Fruit fly (Drosophila melanogaster) whole organism, wandering third instar larva: ENCODE measurements around the gene CG5376.

Experiments
- Abd-B ChIP-seq: fragments of >200 bp; optimal IDR thresholded peaks from 2 replicates; lab custom pipeline; 2017; ENCODE audit warnings: missing biosample characterization, missing genetic modification characterization
- CG32264 ChIP-seq: fragments of 200-800 bp; sonication (Bioruptor generic); optimal IDR thresholded peaks from 2 replicates; lab custom pipeline; 2016; ENCODE audit warnings: missing biosample characterization, missing genetic modification characterization
- CG9705 ChIP-seq: fragments of 200-800 bp; sonication (Bioruptor generic); optimal IDR thresholded peaks from 2 replicates; lab custom pipeline; 2018; ENCODE audit warnings: missing biosample characterization, mild to moderate bottlenecking, missing genetic modification characterization
- CrebA ChIP-seq: fragments of 200-800 bp; sonication (Bioruptor generic); optimal IDR thresholded peaks from 2 replicates; lab custom pipeline; 2016; ENCODE audit warnings: missing biosample characterization, mild to moderate bottlenecking, missing genetic modification characterization, borderline replicate concordance
- Dfd ChIP-seq: fragments of >200 bp; optimal IDR thresholded peaks from 2 replicates; lab custom pipeline; 2017; ENCODE audit warnings: missing biosample characterization, missing genetic modification characterization
- Dif ChIP-seq: fragments of 200-275, 200-300 bp; sonication (Bioruptor generic); optimal IDR thresholded peaks from 2 replicates; lab custom pipeline; 2018; ENCODE audit warnings: missing biosample characterization, missing genetic modification characterization; ENCODE audit not compliant: partially characterized antibody
- GATAd ChIP-seq: sonication (Bioruptor generic); optimal IDR thresholded peaks from 2 replicates; lab custom pipeline; 2016; ENCODE audit warnings: missing biosample characterization, missing genetic modification characterization
- HLH106 ChIP-seq: fragments of 200-800 bp; optimal IDR thresholded peaks from 3 replicates; lab custom pipeline; 2019; ENCODE audit warnings: missing biosample characterization, mild to moderate bottlenecking, missing genetic modification characterization, moderate library complexity
- Hnf4 ChIP-seq: fragments of 200-800 bp; sonication (Bioruptor generic); optimal IDR thresholded peaks from 2 replicates; lab custom pipeline; 2016; ENCODE audit warnings: missing biosample characterization, mild to moderate bottlenecking, missing genetic modification characterization
- Hr78 ChIP-seq: fragments of >200 bp; optimal IDR thresholded peaks from 2 replicates; lab custom pipeline; 2017; ENCODE audit warnings: missing biosample characterization, missing genetic modification characterization
- Hr83 ChIP-seq: fragments of 200-300 bp; sonication (Bioruptor generic); optimal IDR thresholded peaks from 2 replicates; lab custom pipeline; 2016; ENCODE audit warnings: missing biosample characterization, mild to moderate bottlenecking, missing genetic modification characterization, moderate library complexity; ENCODE audit not compliant: poor library complexity, severe bottlenecking
- Jra ChIP-seq: sonication (Bioruptor generic); optimal IDR thresholded peaks from 2 replicates; lab custom pipeline; 2016; ENCODE audit warnings: missing biosample characterization, missing genetic modification characterization
- Mio ChIP-seq: sonication (Bioruptor generic); optimal IDR thresholded peaks from 2 replicates; lab custom pipeline; 2016; ENCODE audit warnings: missing biosample characterization, missing genetic modification characterization
- Myc ChIP-seq: fragments of >200 bp; optimal IDR thresholded peaks from 2 replicates; lab custom pipeline; 2017
- N ChIP-seq: fragments of >200 bp; optimal IDR thresholded peaks from 2 replicates; lab custom pipeline; 2018; ENCODE audit warnings: missing biosample characterization, missing external identifiers, missing genetic modification characterization
- OdsH ChIP-seq: fragments of 200-800 bp; sonication (Bioruptor generic); optimal IDR thresholded peaks from 2 replicates; lab custom pipeline; 2016; ENCODE audit warnings: missing biosample characterization, mild to moderate bottlenecking, missing genetic modification characterization
- Rel ChIP-seq, 2 experiments: fragments of 200-800 bp; sonication (Bioruptor generic) in 1 of 2; optimal IDR thresholded peaks; 2 replicates in 1 of 2; 3 replicates in 1 of 2; lab custom pipeline; 2016 to 2019; ENCODE audit warnings: mild to moderate bottlenecking in 2 of 2, missing biosample characterization in 2 of 2, missing genetic modification characterization in 2 of 2, moderate library complexity in 1 of 2
- Sp1 ChIP-seq: fragments of 200-800 bp; sonication (Bioruptor generic); optimal IDR thresholded peaks from 3 replicates; lab custom pipeline; 2019; ENCODE audit warnings: missing biosample characterization, mild to moderate bottlenecking, missing genetic modification characterization, moderate library complexity
- Vsx2 ChIP-seq: fragments of 200-300, 225-300 bp; sonication (Bioruptor generic); optimal IDR thresholded peaks from 2 replicates; lab custom pipeline; 2018; ENCODE audit warnings: missing biosample characterization, missing genetic modification characterization; ENCODE audit not compliant: partially characterized antibody
- br ChIP-seq: fragments of 200-800 bp; sonication (Bioruptor generic); optimal IDR thresholded peaks from 2 replicates; lab custom pipeline; 2016; ENCODE audit warnings: missing biosample characterization, missing genetic modification characterization
- brk ChIP-seq: fragments of 200-800 bp; sonication (Bioruptor generic); optimal IDR thresholded peaks from 2 replicates; lab custom pipeline; 2016; ENCODE audit warnings: missing biosample characterization, mild to moderate bottlenecking, missing genetic modification characterization
- dl ChIP-seq, 2 experiments: fragments of 175-275, 200-275 bp in 1 of 2; fragments of 200-275 bp in 1 of 2; sonication (Bioruptor generic); optimal IDR thresholded peaks; lab custom pipeline; 2018; ENCODE audit warnings: mild to moderate bottlenecking in 2 of 2, missing biosample characterization in 2 of 2, missing genetic modification characterization in 2 of 2, moderate library complexity in 2 of 2; ENCODE audit not compliant: partially characterized antibody in 2 of 2, insufficient read depth in 1 of 2
- dmrt93B ChIP-seq: fragments of 200-800 bp; sonication (Bioruptor generic); optimal IDR thresholded peaks from 2 replicates; lab custom pipeline; 2018; ENCODE audit warnings: missing biosample characterization, mild to moderate bottlenecking, missing genetic modification characterization
- dsf ChIP-seq: sonication (Bioruptor generic); optimal IDR thresholded peaks from 2 replicates; lab custom pipeline; 2016; ENCODE audit warnings: missing biosample characterization, missing genetic modification characterization, borderline replicate concordance
- ey ChIP-seq: fragments of 200-800 bp; sonication (Bioruptor generic); optimal IDR thresholded peaks from 2 replicates; lab custom pipeline; 2016; ENCODE audit warnings: missing biosample characterization, missing genetic modification characterization
- foxo ChIP-seq, 2 experiments: fragments of 200-800 bp; sonication (Bioruptor generic); optimal IDR thresholded peaks; 2 replicates in 1 of 2; 3 replicates in 1 of 2; lab custom pipeline; 2016 to 2017; ENCODE audit warnings: missing biosample characterization in 2 of 2, missing genetic modification characterization in 2 of 2
- fru ChIP-seq: fragments of 200-800 bp; sonication (Bioruptor generic); optimal IDR thresholded peaks from 3 replicates; lab custom pipeline; 2016; ENCODE audit warnings: missing biosample characterization, mild to moderate bottlenecking, missing genetic modification characterization
- h ChIP-seq: fragments of 200-800 bp; sonication (Bioruptor generic); optimal IDR thresholded peaks from 3 replicates; lab custom pipeline; 2016; ENCODE audit warnings: missing biosample characterization, mild to moderate bottlenecking, missing genetic modification characterization
- jim ChIP-seq: fragments of 175-275, 200-325 bp; sonication (Bioruptor generic); optimal IDR thresholded peaks from 2 replicates; lab custom pipeline; 2016; ENCODE audit warnings: missing biosample characterization, mild to moderate bottlenecking, missing genetic modification characterization
- lola ChIP-seq: fragments of >200 bp; optimal IDR thresholded peaks from 2 replicates; lab custom pipeline; 2017; ENCODE audit warnings: missing biosample characterization, missing genetic modification characterization
- pan ChIP-seq: fragments of >200 bp; optimal IDR thresholded peaks from 2 replicates; lab custom pipeline; 2017
- psq ChIP-seq: fragments of 200-800 bp; sonication (Bioruptor generic); optimal IDR thresholded peaks from 3 replicates; lab custom pipeline; 2017; ENCODE audit warnings: missing biosample characterization, mild to moderate bottlenecking, missing genetic modification characterization, moderate library complexity
- rgr ChIP-seq: fragments of 200-800 bp; sonication (Bioruptor generic); optimal IDR thresholded peaks from 3 replicates; lab custom pipeline; 2016; ENCODE audit warnings: missing biosample characterization, mild to moderate bottlenecking, missing genetic modification characterization
- sage ChIP-seq: fragments of 200-800 bp; sonication (Bioruptor generic); optimal IDR thresholded peaks from 2 replicates; lab custom pipeline; 2016; ENCODE audit warnings: missing biosample characterization, mild to moderate bottlenecking, missing genetic modification characterization
- sv ChIP-seq: fragments of 200-800 bp; sonication (Bioruptor generic); optimal IDR thresholded peaks from 3 replicates; lab custom pipeline; 2016; ENCODE audit warnings: missing biosample characterization, missing genetic modification characterization
- tai ChIP-seq: sonication (Bioruptor generic); optimal IDR thresholded peaks from 2 replicates; lab custom pipeline; 2016; ENCODE audit warnings: missing biosample characterization, missing genetic modification characterization
- usp ChIP-seq: fragments of >200 bp; optimal IDR thresholded peaks from 2 replicates; lab custom pipeline; 2017; ENCODE audit warnings: missing biosample characterization, missing genetic modification characterization
- woc ChIP-seq: sonication (Bioruptor generic); optimal IDR thresholded peaks from 2 replicates; lab custom pipeline; 2016; ENCODE audit warnings: missing biosample characterization, mild to moderate bottlenecking, missing genetic modification characterization

The CG5376 gene

dm6 chr3R:22454397-22455334, 34.1 kb downstream of the CG5376 start:
- TF ChIP-seq Jra, result no peak
- no peak for TF ChIP-seq Vsx2 (GFP tag; lab: Kevin White, UChicago)
- TF ChIP-seq CG32264 (GFP tag; lab: Kevin White, UChicago), result no peak
- TF ChIP-seq Rel (GFP tag; optimal IDR thresholded peaks at IDR 0.05; lab: Kevin White, UChicago), result no peak
- no peak for TF ChIP-seq Rel (tag; optimal IDR thresholded peaks at IDR 0.05; lab: Kevin White, UChicago)

- TF ChIP-seq GATAd (GFP tag; lab: Kevin White, UChicago) (no peak), HLH106 (tag; lab: Kevin White, UChicago) (no peak), CrebA (GFP tag; lab: Kevin White, UChicago) (no peak), dmrt93B (GFP tag; lab: Kevin White, UChicago) (no peak), Jra (no peak), psq (no peak), N (GFP tag; lab: Kevin White, UChicago) (no peak), CG9705 (no peak), Dif (GFP tag; lab: Kevin White, UChicago) (no peak), Dfd (GFP tag; lab: Kevin White, UChicago) (no peak), tai (no peak), dl (GFP tag; optimal IDR thresholded peaks at IDR 0.05; lab: Kevin White, UChicago; ENCODE audit: insufficient read depth in 1 of 2, partially characterized antibody in 2 of 2) (no peak), sage (GFP tag; lab: Kevin White, UChicago) (no peak), Sp1 (GFP tag; lab: Kevin White, UChicago) (no peak), Mio (no peak), Hnf4 (GFP tag; lab: Kevin White, UChicago) (no peak), Hr78 (GFP tag; lab: Kevin White, UChicago) (no peak), usp (GFP tag; lab: Kevin White, UChicago) (no peak), ey (GFP tag; lab: Kevin White, UChicago) (no peak), rgr (GFP tag; lab: Kevin White, UChicago) (no peak)
Measured at dm6 chr3R:22449871-22450424, 38.8 kb downstream of the CG5376 start.

- TF ChIP-seq Vsx2 (GFP tag; lab: Kevin White, UChicago), result no peak
- no peak for TF ChIP-seq Mio
- TF ChIP-seq br (GFP tag; lab: Kevin White, UChicago), result no peak
- no peak for TF ChIP-seq N (GFP tag; lab: Kevin White, UChicago)
- peak; percentile 8 for TF ChIP-seq Sp1 (GFP tag; lab: Kevin White, UChicago)
- TF ChIP-seq tai, result no peak
- no peak for TF ChIP-seq dmrt93B (GFP tag; lab: Kevin White, UChicago)
- no peak for TF ChIP-seq CG32264 (GFP tag; lab: Kevin White, UChicago)
- TF ChIP-seq HLH106 (tag; lab: Kevin White, UChicago), result no peak
- no peak for TF ChIP-seq Hr78 (GFP tag; lab: Kevin White, UChicago)
- no peak for TF ChIP-seq OdsH (GFP tag; lab: Kevin White, UChicago)
- peak; percentile 36 for TF ChIP-seq Dif (GFP tag; lab: Kevin White, UChicago)
- no peak for TF ChIP-seq Abd-B (GFP tag; lab: Kevin White, UChicago)
- TF ChIP-seq GATAd (GFP tag; lab: Kevin White, UChicago), result no peak
- TF ChIP-seq brk (GFP tag; lab: Kevin White, UChicago), result no peak
- no peak for TF ChIP-seq fru (GFP tag; lab: Kevin White, UChicago)
- TF ChIP-seq Hr83 (GFP tag; lab: Kevin White, UChicago), result peak; percentile 80
- no peak for TF ChIP-seq Myc (lab: Kevin White, UChicago)
- no peak for TF ChIP-seq usp (GFP tag; lab: Kevin White, UChicago)
- TF ChIP-seq psq, result peak; percentile 88
- TF ChIP-seq woc (GFP tag; lab: Kevin White, UChicago), result peak; percentile 46
- no peak for TF ChIP-seq dsf
- no peak for TF ChIP-seq dl (GFP tag; optimal IDR thresholded peaks at IDR 0.05; lab: Kevin White, UChicago; ENCODE audit: insufficient read depth in 1 of 2, partially characterized antibody in 2 of 2)
- no peak for TF ChIP-seq Dfd (GFP tag; lab: Kevin White, UChicago)
- no peak for TF ChIP-seq Jra
- no peak for TF ChIP-seq lola (GFP tag; lab: Kevin White, UChicago)
- TF ChIP-seq sv, result no peak
- TF ChIP-seq CG9705, result no peak
- TF ChIP-seq ey (GFP tag; lab: Kevin White, UChicago), result no peak
- no peak for TF ChIP-seq CrebA (GFP tag; lab: Kevin White, UChicago)
- TF ChIP-seq jim (GFP tag; lab: Kevin White, UChicago), result no peak
- no peak for TF ChIP-seq Hnf4 (GFP tag; lab: Kevin White, UChicago)
- TF ChIP-seq sage (GFP tag; lab: Kevin White, UChicago), result no peak
- TF ChIP-seq rgr (GFP tag; lab: Kevin White, UChicago), result peak; percentile 8
- TF ChIP-seq Rel (GFP tag; optimal IDR thresholded peaks at IDR 0.05; lab: Kevin White, UChicago), result no peak
- peak; percentile 67 for TF ChIP-seq Rel (tag; optimal IDR thresholded peaks at IDR 0.05; lab: Kevin White, UChicago)
- no peak for TF ChIP-seq foxo (GFP tag; optimal IDR thresholded peaks at IDR 0.05; lab: Kevin White, UChicago)
- TF ChIP-seq h (GFP tag; lab: Kevin White, UChicago), result peak; percentile 3
- TF ChIP-seq pan (lab: Kevin White, UChicago), result no peak
Measured at dm6 chr3R:22447874-22448254, 40.9 kb downstream of the CG5376 start, which contains the start of gene CG34376. Gene CG34376 (plus strand): TSS chr3R:22448099.
